Worm (Caenorhabditis elegans): ENCODE data around the gene psmd-9.

ce11 chrII:6927603-6928002 lies 25.7 kb downstream of the psmd-9 start, which contains the start of gene F22D3.4:
- TF ChIP-seq jun-1 (tag; optimal IDR thresholded peaks at IDR 0.05), result no peak
- no peak for TF ChIP-seq elt-1 (tag; optimal IDR thresholded peaks at IDR 0.05)
- TF ChIP-seq snpc-4 (tag; optimal IDR thresholded peaks at IDR 0.05), result no peak
- no peak for TF ChIP-seq nhr-23 (tag; optimal IDR thresholded peaks at IDR 0.05)
- TF ChIP-seq unc-62 (GFP tag; optimal IDR thresholded peaks at IDR 0.05), result no peak
- no peak for TF ChIP-seq mdl-1 (tag; optimal IDR thresholded peaks at IDR 0.05)

Data from whole organism, L3 larva.